Worm (Caenorhabditis elegans) whole organism, L1 larva: ENCODE results near the gene ztf-27.
A peak's percentile ranks its signal among the peaks of the same experiment; 100 is the strongest.

Experiments used
- C04F5.9 ChIP-seq: sonication (generic microtip); optimal IDR thresholded peaks from 2 replicates; lab custom pipeline; 2016; ENCODE audit warnings: missing genetic modification characterization, missing compliant biosample characterization
- F16B12.6 ChIP-seq: fragments of 150-350 bp; optimal IDR thresholded peaks from 2 replicates; lab custom pipeline; 2014; ENCODE audit warnings: missing biosample characterization, missing genetic modification characterization
- Y116A8C.19 ChIP-seq: sonication (generic microtip); optimal IDR thresholded peaks from 2 replicates; lab custom pipeline; 2016; ENCODE audit warnings: missing compliant biosample characterization, missing genetic modification characterization, borderline replicate concordance
- aha-1 ChIP-seq: fragments of 150-350 bp; optimal IDR thresholded peaks from 2 replicates; lab custom pipeline; 2014; ENCODE audit warnings: missing biosample characterization, missing genetic modification characterization
- ama-1 ChIP-seq: fragments of 150-350 bp; optimal IDR thresholded peaks from 2 replicates; lab custom pipeline; 2014
- blmp-1 ChIP-seq: fragments of 150-350 bp; optimal IDR thresholded peaks from 2 replicates; lab custom pipeline; 2014; ENCODE audit warnings: missing biosample characterization, missing genetic modification characterization
- ceh-63 ChIP-seq: fragments of 200-800 bp; sonication (Bioruptor generic); optimal IDR thresholded peaks from 2 replicates; lab custom pipeline; 2018; ENCODE audit warnings: mild to moderate bottlenecking, missing genetic modification characterization, missing compliant biosample characterization
- ceh-8 ChIP-seq: fragments of 200-800 bp; sonication (Bioruptor generic); optimal IDR thresholded peaks from 2 replicates; lab custom pipeline; 2018; ENCODE audit warnings: mild to moderate bottlenecking, missing genetic modification characterization, moderate library complexity, missing compliant biosample characterization
- ceh-82 ChIP-seq, 3 experiments: fragments of 150-350 bp in 1 of 3; sonication (generic microtip) in 2 of 3; optimal IDR thresholded peaks; 2 replicates each; lab custom pipeline; 2014 to 2017; ENCODE audit warnings: missing biosample characterization in 3 of 3, missing genetic modification characterization in 3 of 3
- ceh-88 ChIP-seq: fragments of 200-800 bp; sonication (Bioruptor generic); IDR thresholded peaks from 2 replicates; pipeline ENCODE4 v1.3.6; 2022; ENCODE audit warnings: missing genetic modification characterization, missing compliant biosample characterization
- dpl-1 ChIP-seq, 3 experiments: fragments of 150-350 bp in 2 of 3; sonication (generic microtip) in 1 of 3; optimal IDR thresholded peaks; 2 replicates each; lab custom pipeline; 2014 to 2017; ENCODE audit warnings: missing biosample characterization in 3 of 3, missing genetic modification characterization in 3 of 3, missing genetic modification reagents in 3 of 3
- efl-1 ChIP-seq, 4 experiments: fragments of 150-350 bp; optimal IDR thresholded peaks in 3 of 4; peaks in 1 of 4; 1 replicate in 1 of 4; 2 replicates in 3 of 4; lab custom pipeline; 2014; ENCODE audit warnings: missing biosample characterization in 2 of 4, missing genetic modification characterization in 2 of 4, missing genetic modification reagents in 2 of 4
- egl-13 ChIP-seq: sonication (generic microtip); optimal IDR thresholded peaks from 2 replicates; lab custom pipeline; 2016; ENCODE audit warnings: missing genotype, missing genetic modification reagents, missing genetic modification characterization, missing compliant biosample characterization
- egl-27 ChIP-seq, 2 experiments: fragments of 150-350 bp in 1 of 2; sonication (generic microtip); optimal IDR thresholded peaks; 3 replicates each; lab custom pipeline; 2017 to 2018; ENCODE audit warnings: missing biosample characterization in 2 of 2, missing genetic modification characterization in 2 of 2, missing genetic modification reagents in 2 of 2
- elt-2 ChIP-seq: sonication (generic microtip); optimal IDR thresholded peaks from 2 replicates; lab custom pipeline; 2016; ENCODE audit warnings: missing genetic modification characterization, mild to moderate bottlenecking, inconsistent platforms, missing compliant biosample characterization, missing genetic modification reagents
- ets-5 ChIP-seq: fragments of 200-800 bp; sonication (Bioruptor generic); IDR thresholded peaks from 2 replicates; pipeline ENCODE4 v1.3.6; 2022; ENCODE audit warnings: missing genetic modification characterization, missing compliant biosample characterization
- fkh-8 ChIP-seq: sonication (generic microtip); optimal IDR thresholded peaks from 2 replicates; lab custom pipeline; 2016; ENCODE audit warnings: mild to moderate bottlenecking, missing genetic modification characterization, missing compliant biosample characterization
- fos-1 ChIP-seq: fragments of 150-350 bp; optimal IDR thresholded peaks from 2 replicates; lab custom pipeline; 2014; ENCODE audit warnings: missing biosample characterization, missing genetic modification characterization
- hlh-17 ChIP-seq: fragments of 200-800 bp; sonication (Bioruptor generic); optimal IDR thresholded peaks from 2 replicates; lab custom pipeline; 2018; ENCODE audit warnings: missing genetic modification characterization, mild to moderate bottlenecking, missing compliant biosample characterization, moderate library complexity, borderline replicate concordance
- hlh-4 ChIP-seq: sonication (generic microtip); optimal IDR thresholded peaks from 2 replicates; lab custom pipeline; 2016; ENCODE audit warnings: mild to moderate bottlenecking, missing genetic modification characterization, missing compliant biosample characterization
- hpl-2 ChIP-seq: fragments of 150-350 bp; optimal IDR thresholded peaks from 2 replicates; lab custom pipeline; 2014; ENCODE audit warnings: missing biosample characterization, missing genetic modification reagents, missing genetic modification characterization
- jun-1 ChIP-seq: fragments of 150-350 bp; optimal IDR thresholded peaks from 2 replicates; lab custom pipeline; 2014; ENCODE audit warnings: missing biosample characterization, missing genetic modification reagents, missing genetic modification characterization
- lin-15B ChIP-seq: fragments of 150-350 bp; sonication (generic microtip); optimal IDR thresholded peaks from 3 replicates; lab custom pipeline; 2014; ENCODE audit warnings: missing biosample characterization, missing genetic modification characterization
- lir-3 ChIP-seq: sonication (generic microtip); optimal IDR thresholded peaks from 2 replicates; lab custom pipeline; 2016; ENCODE audit warnings: mild to moderate bottlenecking, missing genetic modification characterization, moderate library complexity, missing compliant biosample characterization; ENCODE audit not compliant: poor library complexity
- lsy-2 ChIP-seq, 2 experiments: fragments of 150-350 bp; optimal IDR thresholded peaks; 2 replicates each; lab custom pipeline; 2014; ENCODE audit warnings: missing biosample characterization in 2 of 2, missing genetic modification characterization in 2 of 2
- mdl-1 ChIP-seq, 2 experiments: fragments of 150-350 bp; optimal IDR thresholded peaks; 2 replicates each; lab custom pipeline; 2014 to 2017; ENCODE audit warnings: missing biosample characterization in 2 of 2, missing genetic modification characterization in 2 of 2, inconsistent platforms in 1 of 2
- mef-2 ChIP-seq: fragments of 150-350 bp; optimal IDR thresholded peaks from 2 replicates; lab custom pipeline; 2014; ENCODE audit warnings: missing biosample characterization, missing genetic modification characterization
- mep-1 ChIP-seq: fragments of 150-350 bp; optimal IDR thresholded peaks from 2 replicates; lab custom pipeline; 2014; ENCODE audit warnings: missing biosample characterization, missing genetic modification characterization
- nhr-11 ChIP-seq: fragments of 150-350 bp; optimal IDR thresholded peaks from 2 replicates; lab custom pipeline; 2014; ENCODE audit warnings: missing biosample characterization, missing genetic modification characterization
- nhr-20 ChIP-seq: sonication (generic microtip); optimal IDR thresholded peaks from 2 replicates; lab custom pipeline; 2016; ENCODE audit warnings: mild to moderate bottlenecking, missing genetic modification characterization, missing compliant biosample characterization
- nhr-237 ChIP-seq: fragments of 150-350 bp; optimal IDR thresholded peaks from 2 replicates; lab custom pipeline; 2014; ENCODE audit warnings: missing biosample characterization, missing genetic modification characterization
- nhr-28 ChIP-seq: fragments of 150-350 bp; optimal IDR thresholded peaks from 2 replicates; lab custom pipeline; 2014; ENCODE audit warnings: missing biosample characterization, missing genetic modification characterization
- nhr-71 ChIP-seq: sonication (generic microtip); optimal IDR thresholded peaks from 2 replicates; lab custom pipeline; 2016; ENCODE audit warnings: mild to moderate bottlenecking, missing genetic modification characterization, moderate library complexity, missing compliant biosample characterization
- nhr-76 ChIP-seq: sonication (generic microtip); optimal IDR thresholded peaks from 2 replicates; lab custom pipeline; 2017; ENCODE audit warnings: missing biosample characterization, missing genetic modification characterization
- nhr-77 ChIP-seq: fragments of 150-350 bp; optimal IDR thresholded peaks from 2 replicates; lab custom pipeline; 2014; ENCODE audit warnings: missing biosample characterization, missing genetic modification characterization
- pag-3 ChIP-seq: sonication (generic microtip); optimal IDR thresholded peaks from 2 replicates; lab custom pipeline; 2017; ENCODE audit warnings: missing genetic modification characterization, mild to moderate bottlenecking, missing compliant biosample characterization, antibody characterized with exemption, borderline replicate concordance; ENCODE audit not compliant: insufficient read depth
- pqm-1 ChIP-seq: sonication (generic microtip); optimal IDR thresholded peaks from 3 replicates; lab custom pipeline; 2017; ENCODE audit warnings: missing biosample characterization, missing genetic modification characterization
- rnt-1 ChIP-seq: sonication (generic microtip); optimal IDR thresholded peaks from 2 replicates; lab custom pipeline; 2016; ENCODE audit warnings: mild to moderate bottlenecking, missing genetic modification characterization, moderate library complexity, missing compliant biosample characterization
- snu-23 ChIP-seq: sonication (generic microtip); optimal IDR thresholded peaks from 2 replicates; lab custom pipeline; 2016; ENCODE audit warnings: missing genetic modification characterization, missing compliant biosample characterization
- sptf-1 ChIP-seq: fragments of 150-350 bp; optimal IDR thresholded peaks from 2 replicates; lab custom pipeline; 2014; ENCODE audit warnings: missing biosample characterization, missing genetic modification characterization
- sup-37 ChIP-seq: fragments of 200-800 bp; sonication (Bioruptor generic); optimal IDR thresholded peaks from 2 replicates; lab custom pipeline; 2018; ENCODE audit warnings: mild to moderate bottlenecking, missing genetic modification characterization, missing compliant biosample characterization
- unc-130 ChIP-seq: fragments of 150-350 bp; optimal IDR thresholded peaks from 2 replicates; lab custom pipeline; 2017; ENCODE audit warnings: missing biosample characterization, missing genetic modification characterization, inconsistent platforms
- unc-30 ChIP-seq: sonication (generic microtip); optimal IDR thresholded peaks from 2 replicates; lab custom pipeline; 2017; ENCODE audit warnings: missing biosample characterization, missing genetic modification characterization
- unc-62 ChIP-seq: fragments of 150-350 bp; optimal IDR thresholded peaks from 2 replicates; lab custom pipeline; 2014; ENCODE audit warnings: missing biosample characterization, missing genetic modification reagents, missing genetic modification characterization
- unc-86 ChIP-seq: sonication (generic microtip); optimal IDR thresholded peaks from 2 replicates; lab custom pipeline; 2016; ENCODE audit warnings: missing genetic modification characterization, missing compliant biosample characterization
- unc-98 ChIP-seq: fragments of 200-800 bp; sonication (Bioruptor generic); IDR thresholded peaks from 2 replicates; pipeline ENCODE4 v1.3.6; 2022; ENCODE audit warnings: missing genetic modification characterization, missing compliant biosample characterization
- xbp-1 ChIP-seq: sonication (generic microtip); optimal IDR thresholded peaks from 2 replicates; lab custom pipeline; 2016; ENCODE audit warnings: missing genetic modification characterization, missing compliant biosample characterization
- zip-4 ChIP-seq: fragments of 200-800 bp; sonication (Bioruptor generic); optimal IDR thresholded peaks from 2 replicates; lab custom pipeline; 2018; ENCODE audit warnings: mild to moderate bottlenecking, missing genetic modification characterization, moderate library complexity, missing compliant biosample characterization
- ztf-11 ChIP-seq, 2 experiments: sonication (generic microtip); optimal IDR thresholded peaks; 2 replicates each; lab custom pipeline; 2016 to 2017; ENCODE audit warnings: missing genetic modification characterization in 2 of 2, missing biosample characterization in 1 of 2, missing compliant biosample characterization in 1 of 2
- ztf-4 ChIP-seq: fragments of 150-350 bp; optimal IDR thresholded peaks from 2 replicates; lab custom pipeline; 2014; ENCODE audit warnings: missing biosample characterization, missing genetic modification characterization

Gene ztf-27

ce11 chrII:10349915-10350314 is 35.2 kb upstream of the ztf-27 start, which contains the start of gene stip-1:
TSS of gene stip-1 (minus strand) at chrII:10350012.
- TF ChIP-seq lsy-2 (tag; optimal IDR thresholded peaks at IDR 0.05; lab: Kevin White, UChicago) (peak in 1 of 2 experiments; percentile 2), efl-1 (optimal IDR thresholded peaks at IDR 0.05; lab: Kevin White, UChicago) (no peak), efl-1 (GFP tag; optimal IDR thresholded peaks at IDR 0.05 in 1 of 2; lab: Kevin White, UChicago) (peak in 1 of 2 experiments; percentile 91), nhr-71 (tag; lab: Kevin White, UChicago) (peak; percentile 39), rnt-1 (tag; lab: Kevin White, UChicago) (peak; percentile 27), egl-13 (tag; lab: Kevin White, UChicago) (no peak)
- TF ChIP-seq, all 84 proteins: peak for 4

- TF ChIP-seq hlh-17: no peak
- TF ChIP-seq ceh-8: no peak
- peak; percentile 33 for TF ChIP-seq F16B12.6
- TF ChIP-seq dpl-1 (GFP tag; optimal IDR thresholded peaks at IDR 0.05; lab: Kevin White, UChicago): peak; percentile 90 to 96 (median 93)
- TF ChIP-seq egl-13 (tag; lab: Kevin White, UChicago): no peak
- no peak for TF ChIP-seq jun-1 (tag; lab: Kevin White, UChicago)
- no peak for TF ChIP-seq unc-86 (tag; lab: Kevin White, UChicago)
- TF ChIP-seq hpl-2: no peak
- no peak for TF ChIP-seq mef-2 (tag; lab: Kevin White, UChicago)
- no peak for TF ChIP-seq nhr-237
- TF ChIP-seq nhr-11: no peak
- peak; percentile 41 for TF ChIP-seq lin-15B (tag; lab: Kevin White, UChicago)
- TF ChIP-seq zip-4 (GFP tag; lab: Kevin White, UChicago): no peak
- no peak for TF ChIP-seq elt-2 (tag; lab: Kevin White, UChicago)
- no peak for TF ChIP-seq aha-1 (tag; lab: Kevin White, UChicago)
- peak; percentile 27 for TF ChIP-seq unc-130
- TF ChIP-seq C04F5.9 (tag; lab: Kevin White, UChicago): no peak
- TF ChIP-seq xbp-1 (tag; lab: Kevin White, UChicago): peak; percentile 28
- TF ChIP-seq ceh-63 (GFP tag; lab: Kevin White, UChicago): no peak
- no peak for TF ChIP-seq Y116A8C.19
- TF ChIP-seq nhr-28 (tag; lab: Kevin White, UChicago): no peak
- TF ChIP-seq ceh-82 (tag; optimal IDR thresholded peaks at IDR 0.05; lab: Kevin White, UChicago): peak in 2 of 3 experiments; percentile 23 to 24
- no peak for TF ChIP-seq sup-37 (GFP tag; lab: Kevin White, UChicago)
- peak; percentile 39 for TF ChIP-seq rnt-1 (tag; lab: Kevin White, UChicago)
- no peak for TF ChIP-seq nhr-76 (tag; lab: Kevin White, UChicago)
- TF ChIP-seq blmp-1: peak; percentile 18
- TF ChIP-seq ztf-4: no peak
- no peak for TF ChIP-seq fkh-8 (tag; lab: Kevin White, UChicago)
- TF ChIP-seq ztf-11 (tag; optimal IDR thresholded peaks at IDR 0.05; lab: Kevin White, UChicago): no peak
- TF ChIP-seq fos-1 (tag; lab: Kevin White, UChicago): peak; percentile 28
- no peak for TF ChIP-seq mep-1 (tag; lab: Kevin White, UChicago)
- no peak for TF ChIP-seq lir-3 (tag; lab: Kevin White, UChicago)
- TF ChIP-seq egl-27 (tag; optimal IDR thresholded peaks at IDR 0.05; lab: Kevin White, UChicago): no peak
- no peak for TF ChIP-seq ceh-88
- no peak for TF ChIP-seq sptf-1 (tag; lab: Kevin White, UChicago)
- TF ChIP-seq unc-62 (GFP tag; lab: Kevin White, UChicago): no peak
- no peak for TF ChIP-seq unc-30
- TF ChIP-seq nhr-20 (tag; lab: Kevin White, UChicago): peak; percentile 20
- TF ChIP-seq unc-98 (GFP tag; lab: Robert Waterston, UW): no peak
- TF ChIP-seq pag-3: no peak
- TF ChIP-seq ama-1: no peak
- TF ChIP-seq pqm-1 (tag; lab: Kevin White, UChicago): no peak
- no peak for TF ChIP-seq ets-5 (GFP tag; lab: Robert Waterston, UW)
- TF ChIP-seq hlh-4 (tag; lab: Kevin White, UChicago): no peak
- peak; percentile 50 for TF ChIP-seq snu-23
- no peak for TF ChIP-seq nhr-77 (tag; lab: Kevin White, UChicago)
- no peak for TF ChIP-seq mdl-1 (tag; optimal IDR thresholded peaks at IDR 0.05; lab: Kevin White, UChicago)
These were observed 34.6 kb upstream of the ztf-27 start, which contains the start of gene C07E3.9 for ce11 chrII:10350487-10350886. TSS of gene C07E3.9 (plus strand) at chrII:10350756.
